Worm (Caenorhabditis elegans): ENCODE measurements around the gene ciao-2B.

DNA sequence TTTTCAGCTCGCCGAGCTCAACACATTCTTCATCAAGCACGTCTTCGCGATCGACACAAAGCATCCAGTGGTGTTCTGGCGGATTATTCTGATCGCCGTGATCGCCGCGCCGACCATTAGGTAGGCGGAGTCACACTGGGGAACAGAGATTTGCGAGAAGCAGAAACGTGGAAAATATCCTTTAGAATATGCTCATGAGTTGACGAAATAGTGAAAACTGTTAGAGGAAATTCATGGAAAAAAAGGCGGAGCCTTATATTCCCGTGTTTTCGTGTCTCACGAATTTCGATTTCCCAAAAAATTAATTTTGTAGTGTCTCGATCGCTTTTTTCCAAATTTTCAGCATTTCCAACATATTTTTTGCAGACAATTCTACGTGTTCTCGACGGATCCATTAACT is 35.1 kb upstream of the ciao-2B start:
- no peak for TF ChIP-seq nhr-12 (tag; optimal IDR thresholded peaks at IDR 0.05)
- TF ChIP-seq nhr-25 (tag; optimal IDR thresholded peaks at IDR 0.05): no peak
- TF ChIP-seq pha-4 (tag; optimal IDR thresholded peaks at IDR 0.05): no peak
- no peak for TF ChIP-seq egl-27 (tag; optimal IDR thresholded peaks at IDR 0.05)
- TF ChIP-seq daf-12 (tag; optimal IDR thresholded peaks at IDR 0.05): no peak
- TF ChIP-seq lin-39 (tag; optimal IDR thresholded peaks at IDR 0.05): no peak
- no peak for TF ChIP-seq skn-1 (tag; optimal IDR thresholded peaks at IDR 0.05)
- no peak for TF ChIP-seq ceh-9 (tag; optimal IDR thresholded peaks at IDR 0.05)
- no peak for TF ChIP-seq jun-1 (tag; optimal IDR thresholded peaks at IDR 0.05)

Data from whole organism, L3 larva.